Worm (Caenorhabditis elegans) whole organism, L2 larva: ENCODE measurements around the gene fmo-3.

ENCODE experiments used
- ZK546.5 ChIP-seq: sonication (generic microtip); optimal IDR thresholded peaks from 2 replicates; lab custom pipeline; 2017; ENCODE audit warnings: missing biosample characterization, missing genetic modification characterization
- ceh-82 ChIP-seq: fragments of 150-350 bp; optimal IDR thresholded peaks from 2 replicates; lab custom pipeline; 2014; ENCODE audit warnings: missing biosample characterization, missing genetic modification characterization
- mab-5 ChIP-seq: fragments of 150-350 bp; optimal IDR thresholded peaks from 2 replicates; lab custom pipeline; 2014; ENCODE audit warnings: missing biosample characterization, missing genetic modification characterization
- snpc-4 ChIP-seq: fragments of 150-350 bp; optimal IDR thresholded peaks from 2 replicates; lab custom pipeline; 2014; ENCODE audit warnings: missing biosample characterization, missing genetic modification characterization

DNA sequence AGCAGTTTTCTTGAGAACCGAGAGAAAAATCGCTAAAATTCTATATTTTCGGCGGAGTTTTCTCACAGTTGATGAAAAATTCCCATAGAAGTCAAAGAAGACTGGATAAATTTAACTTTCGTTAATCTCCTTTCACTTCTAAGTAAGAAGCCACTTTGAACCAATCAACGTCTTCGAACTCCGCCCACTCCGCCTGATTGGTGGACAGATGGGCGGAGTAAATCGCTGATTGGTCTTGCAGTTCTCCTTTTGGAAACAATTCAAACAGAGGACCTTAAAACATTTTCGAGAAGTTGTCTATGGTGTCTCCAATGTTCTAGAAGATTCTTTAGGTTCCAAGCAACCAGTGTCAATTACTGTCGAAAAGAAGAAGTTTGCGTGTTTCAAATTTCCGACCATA lies 36.1 kb upstream of the fmo-3 start:
- TF ChIP-seq mab-5 (no peak), ceh-82 (tag; lab: Kevin White, UChicago) (no peak), ZK546.5 (tag; lab: Kevin White, UChicago) (no peak), snpc-4 (no peak)
